Worm (Caenorhabditis elegans) whole organism, early embryonic: ENCODE data around the gene gcst-1.

ENCODE experiments used
- ama-1 ChIP-seq: fragments of 150-350 bp; optimal IDR thresholded peaks from 2 replicates; lab custom pipeline; 2014
- ceh-13 ChIP-seq: fragments of 200-800 bp; sonication (Bioruptor generic); optimal IDR thresholded peaks from 2 replicates; lab custom pipeline; 2018; ENCODE audit warnings: mild to moderate bottlenecking, missing genetic modification characterization, missing compliant biosample characterization
- ceh-36 ChIP-seq: sonication (generic microtip); optimal IDR thresholded peaks from 2 replicates; lab custom pipeline; 2016; ENCODE audit warnings: missing genetic modification characterization, inconsistent platforms, missing compliant biosample characterization
- ets-7 ChIP-seq: sonication (generic microtip); optimal IDR thresholded peaks from 2 replicates; lab custom pipeline; 2016; ENCODE audit warnings: missing genotype, missing genetic modification characterization, missing compliant biosample characterization
- flt-1 ChIP-seq: fragments of 200-800 bp; sonication (Bioruptor generic); IDR thresholded peaks from 2 replicates; pipeline ENCODE4 v1.3.6; 2022; ENCODE audit warnings: missing genetic modification characterization, missing compliant biosample characterization
- hmg-4 ChIP-seq: fragments of 200-800 bp; sonication (Bioruptor generic); optimal IDR thresholded peaks from 2 replicates; lab custom pipeline; 2018; ENCODE audit warnings: mild to moderate bottlenecking, missing genetic modification characterization, missing compliant biosample characterization
- hnd-1 ChIP-seq: sonication (generic microtip); optimal IDR thresholded peaks from 2 replicates; lab custom pipeline; 2016; ENCODE audit warnings: missing genetic modification characterization, missing compliant biosample characterization
- scrt-1 ChIP-seq: fragments of 200-800 bp; sonication (Bioruptor generic); IDR thresholded peaks from 2 replicates; pipeline ENCODE4 v1.3.6; 2022; ENCODE audit warnings: missing genetic modification characterization, missing compliant biosample characterization
- sea-1 ChIP-seq: fragments of 200-800 bp; sonication (Bioruptor generic); conservative IDR thresholded peaks from 2 replicates; pipeline ENCODE4 v1.3.6; 2022; ENCODE audit warnings: missing genetic modification characterization, missing compliant biosample characterization
- tbx-11 ChIP-seq: fragments of 200-800 bp; sonication (Bioruptor generic); IDR thresholded peaks from 2 replicates; pipeline ENCODE4 v1.3.6; 2022; ENCODE audit warnings: missing genetic modification characterization, missing compliant biosample characterization
- tbx-37 ChIP-seq: fragments of 200-800 bp; sonication (Bioruptor generic); conservative IDR thresholded peaks from 2 replicates; pipeline ENCODE4 v1.3.6; 2022; ENCODE audit warnings: missing genetic modification reagents, missing genetic modification characterization, missing compliant biosample characterization

ce11 chrV:5747519-5747918 is 34.8 kb downstream of the gcst-1 start, which contains the start of gene acds-10:
- TF ChIP-seq sea-1 (GFP tag; lab: Robert Waterston, UW) (no peak), ceh-13 (no peak), scrt-1 (no peak), tbx-37 (no peak), ama-1 (lab: Kevin White, UChicago) (no peak), ets-7 (tag; lab: Kevin White, UChicago) (no peak), hmg-4 (GFP tag; lab: Kevin White, UChicago) (no peak), flt-1 (no peak), tbx-11 (GFP tag; lab: Robert Waterston, UW) (no peak), hnd-1 (no peak), ceh-36 (tag; lab: Kevin White, UChicago) (no peak)
